Fruit fly (Drosophila melanogaster) whole organism, pupa: ENCODE measurements around the gene CG13671.

Experiments used
- CG12605 ChIP-seq: fragments of 200-800 bp; sonication (Bioruptor generic); IDR thresholded peaks from 2 replicates; pipeline ENCODE4 v1.3.6; 2022; ENCODE audit warnings: missing biosample characterization, missing genetic modification characterization
- CG17806 ChIP-seq: fragments of 200-800 bp; sonication (Bioruptor generic); optimal IDR thresholded peaks from 2 replicates; lab custom pipeline; 2018; ENCODE audit warnings: missing biosample characterization, mild to moderate bottlenecking, missing genetic modification characterization, moderate library complexity
- CG32121 ChIP-seq: fragments of 200-800 bp; sonication (Bioruptor generic); IDR thresholded peaks from 2 replicates; pipeline ENCODE4 v1.3.6; 2022; ENCODE audit warnings: missing biosample characterization, missing genetic modification characterization
- CG4496 ChIP-seq: fragments of 200-800 bp; sonication (Bioruptor generic); IDR thresholded peaks from 3 replicates; pipeline ENCODE4 v1.3.6; 2022; ENCODE audit warnings: missing biosample characterization, missing genetic modification characterization
- CG9948 ChIP-seq: fragments of 200-800 bp; sonication (Bioruptor generic); optimal IDR thresholded peaks from 2 replicates; lab custom pipeline; 2018; ENCODE audit warnings: missing biosample characterization, mild to moderate bottlenecking, missing genetic modification characterization, moderate library complexity
- gl ChIP-seq: fragments of 200-800 bp; sonication (Bioruptor generic); optimal IDR thresholded peaks from 2 replicates; lab custom pipeline; 2018; ENCODE audit warnings: missing biosample characterization, mild to moderate bottlenecking, missing genetic modification characterization
- rn ChIP-seq: fragments of 200-800 bp; sonication (Bioruptor generic); IDR thresholded peaks from 2 replicates; pipeline ENCODE4 v1.3.6; 2022; ENCODE audit warnings: missing biosample characterization, missing genetic modification characterization

The CG13671 gene

DNA sequence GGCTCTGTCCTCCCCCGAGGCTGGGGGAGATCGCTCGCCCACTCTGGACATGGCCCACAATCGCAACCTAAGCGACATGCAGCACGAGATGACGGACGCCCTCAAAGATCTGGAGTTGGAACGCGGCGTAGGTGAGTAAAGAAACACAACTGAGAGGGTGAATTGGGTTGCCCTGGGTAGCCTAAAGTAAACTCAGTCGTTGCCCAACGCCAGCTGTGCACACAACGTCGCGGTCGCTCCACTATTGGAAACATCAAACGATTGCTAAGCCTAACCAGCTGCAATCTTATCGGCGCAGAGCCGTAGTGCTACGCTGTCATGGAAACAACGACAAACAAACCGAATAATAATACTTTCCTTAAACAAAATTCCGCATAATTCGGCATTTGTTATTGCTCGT, 47.5 kb downstream of the CG13671 start:
- TF ChIP-seq CG4496 (GFP tag; lab: Robert Waterston, UW) (no peak), CG17806 (tag; lab: Kevin White, UChicago) (no peak), rn (GFP tag; lab: Robert Waterston, UW) (no peak), CG9948 (no peak), CG12605 (GFP tag; lab: Robert Waterston, UW) (no peak), CG32121 (GFP tag; lab: Robert Waterston, UW) (no peak), gl (no peak)
